Worm (Caenorhabditis elegans): Measurements from ENCODE around the gene clik-1.

DNA sequence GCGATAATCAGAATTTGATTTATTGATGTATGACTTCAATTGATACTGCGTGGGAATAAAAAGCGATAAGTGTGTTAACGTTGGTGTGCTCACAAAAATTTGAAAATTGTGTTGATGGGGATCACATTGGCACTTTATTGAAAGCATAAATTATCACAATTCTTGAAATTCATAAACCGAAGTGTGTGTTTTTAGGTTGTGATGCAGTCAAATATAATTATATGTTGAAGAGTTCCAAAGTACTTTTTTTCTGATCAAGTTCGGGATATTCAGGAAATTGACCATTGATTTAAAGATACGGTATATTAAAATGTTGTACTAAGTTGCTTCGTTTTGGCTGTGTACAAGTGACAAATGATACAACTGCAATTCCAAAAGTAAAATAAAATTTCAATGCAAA is 7.2 kb upstream of the clik-1 start, which contains the start of gene srh-28:
- TF ChIP-seq R02D3.7 (tag; optimal IDR thresholded peaks at IDR 0.05) (no peak), lsy-2 (tag; optimal IDR thresholded peaks at IDR 0.05) (no peak), nhr-12 (tag; optimal IDR thresholded peaks at IDR 0.05) (no peak), skn-1 (tag; optimal IDR thresholded peaks at IDR 0.05) (no peak), fos-1 (tag; optimal IDR thresholded peaks at IDR 0.05) (no peak), ZK546.5 (tag; optimal IDR thresholded peaks at IDR 0.05) (no peak), zag-1 (tag; optimal IDR thresholded peaks at IDR 0.05) (no peak)

Measured in whole organism, L2 larva.